Worm (Caenorhabditis elegans): ENCODE data around the gene C48B4.9.

DNA sequence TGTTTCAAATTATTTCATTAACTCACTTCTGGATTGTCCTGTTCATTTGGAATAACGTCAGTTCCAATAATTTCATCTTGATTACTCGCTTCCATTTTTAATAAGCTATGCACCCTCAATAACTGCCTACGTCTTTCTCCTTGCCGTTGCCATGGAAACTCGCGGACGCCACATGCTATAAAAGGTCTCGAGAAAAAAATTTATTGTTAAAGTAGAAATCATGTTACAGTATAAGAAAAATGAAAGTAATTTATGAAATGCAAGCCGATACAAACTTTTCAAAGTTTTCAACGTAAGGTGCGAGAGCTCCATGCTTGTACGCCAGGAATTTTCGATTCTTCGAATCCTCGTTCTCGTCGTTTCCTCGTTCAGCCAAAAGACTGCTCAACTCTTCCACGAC lies 49.0 kb upstream of the C48B4.9 start, which contains the start of gene bbs-4:
- no peak for TF ChIP-seq unc-39 (tag; optimal IDR thresholded peaks at IDR 0.05)
- TF ChIP-seq elt-1 (tag; optimal IDR thresholded peaks at IDR 0.05): no peak
